Fruit fly (Drosophila melanogaster): Measurements from ENCODE around the gene CG45122.

Gene CG45122

DNA sequence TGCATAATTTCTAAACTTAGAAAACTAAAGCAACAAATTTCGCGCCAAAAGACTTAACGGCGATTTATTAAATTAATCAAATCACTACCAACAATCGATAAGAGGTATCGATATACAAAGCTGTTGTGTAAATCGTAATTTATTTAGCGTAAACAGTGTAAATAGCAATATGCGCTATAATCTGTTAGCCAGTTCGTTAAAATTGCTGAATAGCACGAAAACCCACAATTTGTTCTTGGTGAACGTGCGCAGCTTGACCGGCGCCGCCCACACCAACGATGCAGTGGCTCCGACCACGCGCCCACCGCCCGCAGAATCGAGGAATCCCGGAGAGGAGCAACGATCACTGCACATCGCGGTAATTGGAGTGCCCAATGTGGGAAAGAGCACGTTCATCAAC lies 48.4 kb upstream of the CG45122 start, which contains the start of gene CG7488 (continued):
- TF ChIP-seq sc (optimal IDR thresholded peaks at IDR 0.05) (no peak), sc (GFP tag; optimal IDR thresholded peaks at IDR 0.05) (no peak), NK7.1 (GFP tag; optimal IDR thresholded peaks at IDR 0.05) (no peak), inv (GFP tag; IDR thresholded peaks at IDR 0.05; ENCODE audit: partially characterized antibody) (peak; percentile 38; the same call in 1 of the 2 replicates), lilli (GFP tag; optimal IDR thresholded peaks at IDR 0.05) (no peak), hkb (optimal IDR thresholded peaks at IDR 0.05) (no peak), hkb (GFP tag; IDR thresholded peaks at IDR 0.05) (no peak), CG16813 (GFP tag; IDR thresholded peaks at IDR 0.05; ENCODE audit: partially characterized antibody) (peak; percentile 70), Poxn (GFP tag; IDR thresholded peaks at IDR 0.05) (no peak), HmgD (GFP tag; optimal IDR thresholded peaks at IDR 0.05) (no peak), sna (GFP tag; IDR thresholded peaks at IDR 0.05; ENCODE audit: partially characterized antibody) (peak; percentile 92), gem (tag; optimal IDR thresholded peaks at IDR 0.05) (no peak), Hmx (GFP tag; optimal IDR thresholded peaks at IDR 0.05) (no peak), CG14965 (GFP tag; optimal IDR thresholded peaks at IDR 0.05; ENCODE audit: borderline replicate concordance) (no peak), onecut (GFP tag; IDR thresholded peaks at IDR 0.05) (no peak), Ets65A (GFP tag) (no peak), Doc2 (GFP tag; IDR thresholded peaks at IDR 0.05) (no peak), vnd (GFP tag; IDR thresholded peaks at IDR 0.05; ENCODE audit: partially characterized antibody) (peak; percentile 71), Med (GFP tag) (peak; percentile 57), Myb (GFP tag; optimal IDR thresholded peaks at IDR 0.05) (peak; percentile 13), CG12942 (GFP tag; optimal IDR thresholded peaks at IDR 0.05) (no peak), tio (GFP tag; optimal IDR thresholded peaks at IDR 0.05) (no peak), MESR4 (GFP tag; optimal IDR thresholded peaks at IDR 0.05) (peak; percentile 68), CG3995 (GFP tag; optimal IDR thresholded peaks at IDR 0.05) (peak; percentile 81), CG17359 (tag; optimal IDR thresholded peaks at IDR 0.05) (no peak), Pdp1 (GFP tag; optimal IDR thresholded peaks at IDR 0.05) (peak in 1 of 2 experiments; percentile 86), CG10959 (GFP tag; IDR thresholded peaks at IDR 0.05) (no peak), ken (GFP tag; IDR thresholded peaks at IDR 0.05) (no peak), peb (GFP tag; IDR thresholded peaks at IDR 0.05) (no peak), Hey (tag; optimal IDR thresholded peaks at IDR 0.05) (no peak), fd102C (GFP tag; optimal IDR thresholded peaks at IDR 0.05) (no peak), hb (GFP tag; IDR thresholded peaks at IDR 0.05; ENCODE audit: partially characterized antibody) (peak; percentile 75; the same call in 1 of the 3 replicates), Mad (GFP tag; optimal IDR thresholded peaks at IDR 0.05) (no peak), amos (GFP tag; IDR thresholded peaks at IDR 0.05; ENCODE audit: partially characterized antibody) (peak; percentile 72; the same call in 1 of the 2 replicates), Dfd (GFP tag; optimal IDR thresholded peaks at IDR 0.05) (no peak), ems (GFP tag; optimal IDR thresholded peaks at IDR 0.05) (no peak), Scr (GFP tag; IDR thresholded peaks at IDR 0.05; ENCODE audit: partially characterized antibody) (peak; percentile 80), Dp (GFP tag; optimal IDR thresholded peaks at IDR 0.05) (peak; percentile 91), Chrac-16 (GFP tag; optimal IDR thresholded peaks at IDR 0.05) (no peak), zen2 (GFP tag; IDR thresholded peaks at IDR 0.05; ENCODE audit: partially characterized antibody) (peak; percentile 84), CG12391 (tag; optimal IDR thresholded peaks at IDR 0.05) (no peak), Camta (GFP tag; optimal IDR thresholded peaks at IDR 0.05) (no peak), CG11723 (GFP tag; optimal IDR thresholded peaks at IDR 0.05) (no peak), H2.0 (GFP tag; IDR thresholded peaks at IDR 0.05) (no peak), tup (GFP tag; optimal IDR thresholded peaks at IDR 0.05) (no peak), CG4617 (GFP tag; optimal IDR thresholded peaks at IDR 0.05; ENCODE audit: borderline replicate concordance) (peak; percentile 30), unc-4 (GFP tag; IDR thresholded peaks at IDR 0.05; ENCODE audit: partially characterized antibody) (peak; percentile 86), CG10274 (GFP tag; optimal IDR thresholded peaks at IDR 0.05) (no peak), mld (GFP tag; IDR thresholded peaks at IDR 0.05; ENCODE audit: partially characterized antibody) (peak; percentile 83; the same call in 2 of the 3 replicates), Bdp1 (GFP tag; optimal IDR thresholded peaks at IDR 0.05) (no peak), ato (GFP tag; IDR thresholded peaks at IDR 0.05; ENCODE audit: partially characterized antibody) (peak; percentile 61; the same call in 1 of the 2 replicates)
